Worm (Caenorhabditis elegans): ENCODE measurements around the gene T05C12.9.

Gene T05C12.9

DNA sequence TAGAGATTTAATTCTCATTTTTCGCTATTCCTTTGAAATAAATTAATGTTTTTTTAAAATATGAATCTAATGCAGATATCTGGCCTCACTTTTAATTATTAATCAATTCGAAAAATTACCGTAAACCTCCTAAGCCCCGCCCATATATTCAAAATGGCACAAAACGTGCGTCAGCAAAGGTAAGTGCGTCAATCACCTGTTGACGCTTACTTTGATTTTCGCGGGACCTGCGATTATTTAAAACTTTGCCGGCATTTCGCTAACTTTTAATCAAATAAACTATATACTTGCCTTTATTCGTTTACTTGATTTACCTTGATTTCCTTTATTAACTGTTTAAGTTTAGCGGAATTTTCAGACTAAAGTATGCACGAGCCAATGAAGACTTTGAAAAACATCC lies 35.0 kb downstream of the T05C12.9 start, which contains the start of gene pch-2 (continued):
- TF ChIP-seq ceh-62 (tag; optimal IDR thresholded peaks at IDR 0.05) (no peak), zip-11 (GFP tag; IDR thresholded peaks at IDR 0.05) (no peak), lin-13 (GFP tag; optimal IDR thresholded peaks at IDR 0.05) (no peak), ceh-32 (tag; optimal IDR thresholded peaks at IDR 0.05; ENCODE audit: poor library complexity) (no peak), nhr-48 (tag; optimal IDR thresholded peaks at IDR 0.05) (no peak), sdz-12 (GFP tag; optimal IDR thresholded peaks at IDR 0.05) (no peak), lsy-2 (tag; optimal IDR thresholded peaks at IDR 0.05) (peak in 1 of 2 experiments; percentile 91)

DNA sequence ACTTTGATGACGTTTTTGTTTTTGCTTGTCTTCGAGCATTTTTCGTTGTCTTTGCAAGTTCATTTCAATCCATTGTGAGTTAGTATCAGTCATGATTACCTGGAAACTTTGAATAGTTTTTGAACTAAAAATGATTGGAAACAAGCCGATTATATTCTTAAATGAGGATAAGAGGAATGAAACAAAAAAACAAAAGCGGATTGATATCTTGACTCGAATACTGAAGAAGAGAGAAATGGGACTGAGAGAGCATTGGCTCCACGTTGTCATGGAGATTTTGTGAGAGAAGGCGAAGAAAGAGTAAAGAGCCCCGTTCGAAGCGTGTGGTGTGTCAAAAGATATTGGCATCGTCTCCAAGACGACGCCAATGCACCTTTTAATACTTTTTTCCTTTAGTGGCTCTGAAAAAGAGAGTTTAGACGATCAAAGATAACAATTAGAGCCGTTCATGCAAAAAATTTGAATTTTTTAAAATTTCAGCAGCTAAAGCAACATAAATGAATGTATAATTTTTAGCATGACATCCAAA lies 36.1 kb downstream of the T05C12.9 start, which contains the start of the genes tub-1 and tmem-138:
tub-1 (minus strand) TSS at position 101 of the 529 bp plus-strand sequence.
tmem-138 (plus strand) TSS at position 479 of the 529 bp plus-strand sequence.
- TF ChIP-seq ZK546.5 (tag; optimal IDR thresholded peaks at IDR 0.05) (no peak), egl-27 (tag; optimal IDR thresholded peaks at IDR 0.05) (no peak), mxl-2 (GFP tag; conservative IDR thresholded peaks at IDR 0.05) (no peak), Y48G9A.11 (GFP tag; IDR thresholded peaks at IDR 0.05) (no peak), ceh-82 (tag; optimal IDR thresholded peaks at IDR 0.05) (no peak), F49E8.2 (tag; optimal IDR thresholded peaks at IDR 0.05; ENCODE audit: borderline replicate concordance) (no peak), jun-1 (tag; optimal IDR thresholded peaks at IDR 0.05) (no peak), aly-2 (tag; optimal IDR thresholded peaks at IDR 0.05) (no peak), nhr-28 (tag; optimal IDR thresholded peaks at IDR 0.05) (no peak), unc-130 (GFP tag; optimal IDR thresholded peaks at IDR 0.05) (no peak), D1046.2 (GFP tag; IDR thresholded peaks at IDR 0.05) (no peak), T20F7.1 (GFP tag; optimal IDR thresholded peaks at IDR 0.05) (no peak), gei-8 (GFP tag; optimal IDR thresholded peaks at IDR 0.05) (no peak), unc-62 (GFP tag; optimal IDR thresholded peaks at IDR 0.05 in 1 of 2) (no peak), unc-62 (tag; optimal IDR thresholded peaks at IDR 0.05) (no peak), lin-1 (GFP tag; IDR thresholded peaks at IDR 0.05) (no peak), snpc-1.2 (GFP tag; IDR thresholded peaks at IDR 0.05) (no peak), nhr-102 (tag; optimal IDR thresholded peaks at IDR 0.05) (no peak), lin-29 (GFP tag; IDR thresholded peaks at IDR 0.05) (no peak)

DNA sequence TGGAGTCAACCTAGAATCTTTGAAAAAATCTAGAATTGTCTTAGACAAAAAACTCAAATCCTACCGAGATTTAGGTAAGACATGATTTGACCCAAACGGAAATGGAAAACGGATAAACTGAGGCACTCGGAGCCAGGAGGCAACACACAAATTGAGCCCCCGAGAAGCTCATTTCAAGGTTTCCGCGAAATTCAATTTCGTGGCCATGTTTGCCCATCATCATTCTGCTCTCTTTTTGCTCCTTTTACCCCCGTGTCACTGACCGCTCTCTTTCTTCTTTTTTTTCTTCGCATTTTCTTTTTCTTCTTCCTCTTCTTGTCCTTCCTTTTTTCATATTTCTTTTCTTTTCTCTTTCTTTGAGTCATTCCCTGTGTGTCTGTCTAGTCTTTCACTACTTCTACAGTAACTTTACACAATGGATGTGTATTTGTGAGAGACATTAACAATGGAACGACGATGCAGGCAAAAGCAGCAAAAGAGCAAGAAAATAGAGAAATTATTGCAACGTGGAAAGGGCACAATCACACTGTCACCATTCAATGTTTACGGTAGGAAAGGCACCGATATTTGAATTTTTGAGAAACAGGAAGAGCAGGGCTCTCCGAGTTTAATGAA lies 40.2 kb downstream of the T05C12.9 start:
- no peak for TF ChIP-seq lin-13 (GFP tag; optimal IDR thresholded peaks at IDR 0.05)
- TF ChIP-seq rbr-2 (tag; optimal IDR thresholded peaks at IDR 0.05), result no peak
- TF ChIP-seq mxl-2 (GFP tag; conservative IDR thresholded peaks at IDR 0.05), result no peak
- TF ChIP-seq pha-4 (GFP tag; IDR thresholded peaks at IDR 0.05), result no peak
- peak; percentile 54 for TF ChIP-seq pha-4 (tag; optimal IDR thresholded peaks at IDR 0.05)
- peak; percentile 16 for TF ChIP-seq hlh-11 (tag; optimal IDR thresholded peaks at IDR 0.05)
- no peak for TF ChIP-seq Y105C5A.15 (GFP tag; IDR thresholded peaks at IDR 0.05)
- TF ChIP-seq aly-2 (tag; optimal IDR thresholded peaks at IDR 0.05), result no peak
- TF ChIP-seq ama-1 (optimal IDR thresholded peaks at IDR 0.05), result no peak
- no peak for TF ChIP-seq php-3 (GFP tag; IDR thresholded peaks at IDR 0.05)
- no peak for TF ChIP-seq unc-39 (tag; optimal IDR thresholded peaks at IDR 0.05)
- TF ChIP-seq lin-15B (tag; optimal IDR thresholded peaks at IDR 0.05), result no peak
- peak; percentile 0 for TF ChIP-seq mes-2 (tag; optimal IDR thresholded peaks at IDR 0.05; ENCODE audit: poor library complexity, severe bottlenecking)
- no peak for TF ChIP-seq nhr-42 (GFP tag; IDR thresholded peaks at IDR 0.05)
- no peak for TF ChIP-seq duxl-1 (tag; optimal IDR thresholded peaks at IDR 0.05; ENCODE audit: poor library complexity)
- no peak for TF ChIP-seq ceh-20 (GFP tag; IDR thresholded peaks at IDR 0.05)
- no peak for TF ChIP-seq arid-1 (GFP tag; conservative IDR thresholded peaks at IDR 0.05)
- TF ChIP-seq mep-1 (tag; optimal IDR thresholded peaks at IDR 0.05), result no peak
- TF ChIP-seq lsy-2 (tag; optimal IDR thresholded peaks at IDR 0.05), result peak in 1 of 2 experiments; percentile 56
- TF ChIP-seq ceh-28 (tag; optimal IDR thresholded peaks at IDR 0.05), result no peak
- 0 out of 2 replicates have a peak, but pooled peaks have one; percentile 43 for TF ChIP-seq ctbp-1 (GFP tag; IDR thresholded peaks at IDR 0.05)
- TF ChIP-seq nhr-48 (tag; optimal IDR thresholded peaks at IDR 0.05), result no peak
- no peak for TF ChIP-seq pqm-1 (tag; optimal IDR thresholded peaks at IDR 0.05)
- TF ChIP-seq cey-2 (tag; optimal IDR thresholded peaks at IDR 0.05; ENCODE audit: borderline replicate concordance, insufficient read depth), result no peak
- TF ChIP-seq vab-7 (GFP tag; IDR thresholded peaks at IDR 0.05), result no peak
- no peak for TF ChIP-seq attf-4 (tag; optimal IDR thresholded peaks at IDR 0.05)
- TF ChIP-seq zip-2 (tag; optimal IDR thresholded peaks at IDR 0.05), result no peak
